Worm (Caenorhabditis elegans) whole organism, young adult: Measurements from ENCODE around the gene bre-2.
A peak's percentile ranks its signal among the peaks of the same experiment; 100 is the strongest.

ENCODE experiments used
- B0019.2 ChIP-seq: fragments of 200-800 bp; sonication (Bioruptor generic); conservative IDR thresholded peaks from 2 replicates; pipeline ENCODE4 v1.3.6; 2022; ENCODE audit warnings: missing genetic modification reagents, missing genetic modification characterization, missing compliant biosample characterization
- B0261.1 ChIP-seq: sonication (generic microtip); optimal IDR thresholded peaks from 2 replicates; lab custom pipeline; 2016; ENCODE audit warnings: mild to moderate bottlenecking, missing genetic modification characterization, moderate library complexity, missing compliant biosample characterization
- C17E4.6 ChIP-seq: fragments of 200-800 bp; sonication (Bioruptor generic); IDR thresholded peaks from 2 replicates; pipeline ENCODE4 v1.3.6; 2022; ENCODE audit warnings: missing genetic modification reagents, missing genetic modification characterization, missing compliant biosample characterization
- F37B4.10 ChIP-seq: fragments of 200-800 bp; sonication (Bioruptor generic); IDR thresholded peaks from 2 replicates; pipeline ENCODE4 v1.3.6; 2022; ENCODE audit warnings: missing genetic modification characterization, missing compliant biosample characterization
- F57A8.1 ChIP-seq: fragments of 200-800 bp; sonication (Bioruptor generic); optimal IDR thresholded peaks from 2 replicates; lab custom pipeline; 2018; ENCODE audit warnings: mild to moderate bottlenecking, missing genetic modification characterization, moderate library complexity, missing compliant biosample characterization
- F57C9.4 ChIP-seq: sonication (generic microtip); optimal IDR thresholded peaks from 2 replicates; lab custom pipeline; 2017; ENCODE audit warnings: mild to moderate bottlenecking, missing genetic modification characterization, missing compliant biosample characterization
- K12H6.12 ChIP-seq: fragments of 200-800 bp; sonication (Bioruptor generic); optimal IDR thresholded peaks from 2 replicates; lab custom pipeline; 2018; ENCODE audit warnings: mild to moderate bottlenecking, missing genetic modification characterization, missing compliant biosample characterization
- T07F8.4 ChIP-seq: sonication (generic microtip); optimal IDR thresholded peaks from 2 replicates; lab custom pipeline; 2016; ENCODE audit warnings: mild to moderate bottlenecking, missing genetic modification characterization, moderate library complexity, missing compliant biosample characterization
- T26A5.8 ChIP-seq: sonication (generic microtip); optimal IDR thresholded peaks from 2 replicates; lab custom pipeline; 2016; ENCODE audit warnings: missing genetic modification characterization, missing compliant biosample characterization
- ama-1 ChIP-seq, 3 experiments: fragments of 150-350 bp in 1 of 3; sonication (generic microtip) in 2 of 3; optimal IDR thresholded peaks; 2 replicates each; lab custom pipeline; 2014 to 2018; ENCODE audit warnings: missing biosample characterization in 2 of 3, missing genetic modification characterization in 2 of 3, missing genetic modification reagents in 2 of 3
- attf-5 ChIP-seq: fragments of 200-800 bp; sonication (Bioruptor generic); optimal IDR thresholded peaks from 2 replicates; lab custom pipeline; 2018; ENCODE audit warnings: mild to moderate bottlenecking, missing genetic modification characterization, missing compliant biosample characterization
- attf-6 ChIP-seq: fragments of 200-800 bp; sonication (Bioruptor generic); IDR thresholded peaks from 2 replicates; pipeline ENCODE4 v1.3.6; 2022; ENCODE audit warnings: missing genetic modification reagents, missing genetic modification characterization, missing compliant biosample characterization
- bed-1 ChIP-seq: fragments of 200-800 bp; sonication (Bioruptor generic); IDR thresholded peaks from 2 replicates; pipeline ENCODE4 v1.3.6; 2022; ENCODE audit warnings: missing genetic modification reagents, missing genetic modification characterization, missing compliant biosample characterization
- bed-2 ChIP-seq: fragments of 200-800 bp; sonication (Bioruptor generic); IDR thresholded peaks from 2 replicates; pipeline ENCODE4 v1.3.6; 2022; ENCODE audit warnings: missing genetic modification reagents, missing genetic modification characterization, missing compliant biosample characterization
- cebp-2 ChIP-seq: fragments of 200-800 bp; sonication (Bioruptor generic); IDR thresholded peaks from 2 replicates; pipeline ENCODE4 v1.3.6; 2022; ENCODE audit warnings: missing genetic modification characterization, missing compliant biosample characterization
- ceh-58 ChIP-seq: fragments of 200-800 bp; sonication (Bioruptor generic); IDR thresholded peaks from 2 replicates; pipeline ENCODE4 v1.3.6; 2022; ENCODE audit warnings: missing genetic modification characterization, missing compliant biosample characterization
- ceh-91 ChIP-seq: fragments of 200-800 bp; sonication (Bioruptor generic); IDR thresholded peaks from 2 replicates; pipeline ENCODE4 v1.3.6; 2022; ENCODE audit warnings: missing genetic modification reagents, missing genetic modification characterization, missing compliant biosample characterization
- chd-7 ChIP-seq: sonication (generic microtip); optimal IDR thresholded peaks from 2 replicates; lab custom pipeline; 2016; ENCODE audit warnings: mild to moderate bottlenecking, missing genetic modification characterization, moderate library complexity, missing compliant biosample characterization
- die-1 ChIP-seq: sonication (generic microtip); optimal IDR thresholded peaks from 2 replicates; lab custom pipeline; 2016; ENCODE audit warnings: missing genotype, mild to moderate bottlenecking, missing genetic modification characterization, missing compliant biosample characterization
- egl-44 ChIP-seq: fragments of 200-800 bp; sonication (Bioruptor generic); IDR thresholded peaks from 2 replicates; pipeline ENCODE4 v1.3.6; 2022; ENCODE audit warnings: missing genetic modification reagents, missing genetic modification characterization, missing compliant biosample characterization
- egrh-3 ChIP-seq: fragments of 200-800 bp; sonication (Bioruptor generic); IDR thresholded peaks from 2 replicates; pipeline ENCODE4 v1.3.6; 2022; ENCODE audit warnings: missing genetic modification reagents, missing genetic modification characterization, missing compliant biosample characterization
- hsf-1 ChIP-seq: fragments of 200-800 bp; sonication (Bioruptor generic); IDR thresholded peaks from 2 replicates; pipeline ENCODE4 v1.3.6; 2022; ENCODE audit warnings: missing genetic modification reagents, missing genetic modification characterization, missing compliant biosample characterization
- let-526 ChIP-seq: fragments of 200-800 bp; sonication (Bioruptor generic); IDR thresholded peaks from 2 replicates; pipeline ENCODE4 v1.3.6; 2022; ENCODE audit warnings: missing genetic modification reagents, missing genetic modification characterization, missing compliant biosample characterization
- lin-35 ChIP-seq, 3 experiments: fragments of 150-350 bp in 2 of 3; sonication (generic microtip) in 1 of 3; optimal IDR thresholded peaks; 2 replicates each; lab custom pipeline; 2014 to 2018; ENCODE audit warnings: missing biosample characterization in 3 of 3, missing genetic modification characterization in 3 of 3, missing genetic modification reagents in 3 of 3
- lin-40 ChIP-seq: sonication (generic microtip); optimal IDR thresholded peaks from 2 replicates; lab custom pipeline; 2016; ENCODE audit warnings: missing genetic modification characterization, mild to moderate bottlenecking, missing compliant biosample characterization, missing genotype, missing genetic modification reagents
- lsy-27 ChIP-seq: sonication (generic microtip); optimal IDR thresholded peaks from 2 replicates; lab custom pipeline; 2017; ENCODE audit warnings: missing genetic modification characterization, mild to moderate bottlenecking, missing compliant biosample characterization, antibody characterized with exemption, missing genotype, borderline replicate concordance; ENCODE audit not compliant: insufficient read depth
- madf-10 ChIP-seq: sonication (generic microtip); optimal IDR thresholded peaks from 2 replicates; lab custom pipeline; 2016; ENCODE audit warnings: mild to moderate bottlenecking, missing genetic modification characterization, missing compliant biosample characterization
- madf-3 ChIP-seq: fragments of 200-800 bp; sonication (Bioruptor generic); IDR thresholded peaks from 2 replicates; pipeline ENCODE4 v1.3.6; 2022; ENCODE audit warnings: missing genetic modification reagents, missing genetic modification characterization, missing compliant biosample characterization
- madf-8 ChIP-seq: fragments of 200-800 bp; sonication (Bioruptor generic); conservative IDR thresholded peaks from 2 replicates; pipeline ENCODE4 v1.3.6; 2022; ENCODE audit warnings: missing genetic modification reagents, missing genetic modification characterization, missing compliant biosample characterization
- nhr-120 ChIP-seq: fragments of 200-800 bp; sonication (Bioruptor generic); IDR thresholded peaks from 2 replicates; pipeline ENCODE4 v1.3.6; 2022; ENCODE audit warnings: missing genetic modification characterization, missing compliant biosample characterization
- rpc-1 ChIP-seq, 2 experiments: fragments of 150-350 bp in 1 of 2; sonication (generic microtip) in 1 of 2; optimal IDR thresholded peaks; 2 replicates each; lab custom pipeline; 2014 to 2018; ENCODE audit warnings: missing biosample characterization in 1 of 2, missing genetic modification characterization in 1 of 2, missing genetic modification reagents in 1 of 2, missing genotype in 1 of 2
- sdz-38 ChIP-seq: sonication (generic microtip); optimal IDR thresholded peaks from 2 replicates; lab custom pipeline; 2016; ENCODE audit warnings: missing genotype, missing genetic modification characterization, missing compliant biosample characterization
- sea-2 ChIP-seq: fragments of 200-800 bp; sonication (Bioruptor generic); IDR thresholded peaks from 2 replicates; pipeline ENCODE4 v1.3.6; 2022; ENCODE audit warnings: missing genetic modification characterization, missing compliant biosample characterization
- snpc-1.1 ChIP-seq: sonication (generic microtip); optimal IDR thresholded peaks from 2 replicates; lab custom pipeline; 2017; ENCODE audit warnings: missing genetic modification characterization, mild to moderate bottlenecking, missing compliant biosample characterization, antibody characterized with exemption, moderate library complexity, missing genotype, missing genetic modification reagents; ENCODE audit not compliant: insufficient read depth
- sptf-2 ChIP-seq: fragments of 200-800 bp; sonication (Bioruptor generic); optimal IDR thresholded peaks from 2 replicates; lab custom pipeline; 2018; ENCODE audit warnings: mild to moderate bottlenecking, missing genetic modification characterization, missing compliant biosample characterization
- unc-62 ChIP-seq: fragments of 150-350 bp; optimal IDR thresholded peaks from 2 replicates; lab custom pipeline; 2014; ENCODE audit warnings: missing biosample characterization, missing genetic modification reagents, missing genetic modification characterization
- xnd-1 ChIP-seq: sonication (generic microtip); optimal IDR thresholded peaks from 2 replicates; lab custom pipeline; 2016; ENCODE audit warnings: missing genotype, missing genetic modification reagents, missing genetic modification characterization, missing compliant biosample characterization
- zfh-2 ChIP-seq: fragments of 200-800 bp; sonication (Bioruptor generic); conservative IDR thresholded peaks from 2 replicates; pipeline ENCODE4 v1.3.6; 2022; ENCODE audit warnings: missing genetic modification reagents, missing genetic modification characterization, missing compliant biosample characterization
- ztf-18 ChIP-seq: sonication (generic microtip); optimal IDR thresholded peaks from 2 replicates; lab custom pipeline; 2016; ENCODE audit warnings: missing genotype, mild to moderate bottlenecking, missing genetic modification characterization, missing compliant biosample characterization
- ztf-26 ChIP-seq: sonication (generic microtip); optimal IDR thresholded peaks from 2 replicates; lab custom pipeline; 2017; ENCODE audit warnings: missing genetic modification characterization, missing compliant biosample characterization

Gene bre-2

ce11 chrIII:13092352-13092751 is 47.1 kb downstream of the bre-2 start:
- TF ChIP-seq unc-62 = no peak
- no peak for TF ChIP-seq lin-40 (tag; lab: Kevin White, UChicago)
- no peak for TF ChIP-seq nhr-120 (GFP tag; lab: Robert Waterston, UW)
- no peak for TF ChIP-seq lsy-27 (tag; lab: Kevin White, UChicago)
- no peak for TF ChIP-seq B0261.1 (tag; lab: Kevin White, UChicago)
- TF ChIP-seq ceh-91 (GFP tag; lab: Robert Waterston, UW) = no peak
- no peak for TF ChIP-seq bed-1 (GFP tag; lab: Robert Waterston, UW)
- TF ChIP-seq T07F8.4 (tag; lab: Kevin White, UChicago) = no peak
- no peak for TF ChIP-seq sptf-2
- no peak for TF ChIP-seq die-1 (tag; lab: Kevin White, UChicago)
- 0 out of 2 replicates have a peak, but pooled peaks have one; percentile 61 for TF ChIP-seq madf-3
- no peak for TF ChIP-seq hsf-1
- TF ChIP-seq egrh-3 (GFP tag; lab: Robert Waterston, UW) = peak; percentile 59; the same call in 1 of the 2 replicates
- no peak for TF ChIP-seq lin-35 (GFP tag; optimal IDR thresholded peaks at IDR 0.05; lab: Kevin White, UChicago)
- no peak for TF ChIP-seq bed-2 (GFP tag; lab: Robert Waterston, UW)
- no peak for TF ChIP-seq cebp-2 (GFP tag; lab: Robert Waterston, UW)
- TF ChIP-seq ceh-58 = no peak
- no peak for TF ChIP-seq attf-6 (GFP tag; lab: Robert Waterston, UW)
- no peak for TF ChIP-seq rpc-1 (optimal IDR thresholded peaks at IDR 0.05; lab: Kevin White, UChicago)
- TF ChIP-seq rpc-1 (tag; optimal IDR thresholded peaks at IDR 0.05; lab: Kevin White, UChicago) = no peak
- TF ChIP-seq madf-10 (tag; lab: Kevin White, UChicago) = no peak
- no peak for TF ChIP-seq B0019.2 (GFP tag; lab: Robert Waterston, UW)
- no peak for TF ChIP-seq sea-2 (GFP tag; lab: Robert Waterston, UW)
- no peak for TF ChIP-seq K12H6.12 (tag; lab: Kevin White, UChicago)
- TF ChIP-seq let-526 (GFP tag; lab: Robert Waterston, UW) = no peak
- TF ChIP-seq zfh-2 (GFP tag; lab: Robert Waterston, UW) = 0 out of 2 replicates have a peak, but pooled peaks have one; percentile 43
- TF ChIP-seq C17E4.6 (GFP tag; lab: Robert Waterston, UW) = no peak
- no peak for TF ChIP-seq xnd-1 (tag; lab: Kevin White, UChicago)
- no peak for TF ChIP-seq sdz-38 (tag; lab: Kevin White, UChicago)
- TF ChIP-seq attf-5 = no peak
- 0 out of 2 replicates have a peak, but pooled peaks have one; percentile 9 for TF ChIP-seq egl-44 (GFP tag; lab: Robert Waterston, UW)
- no peak for TF ChIP-seq chd-7 (tag; lab: Kevin White, UChicago)
- TF ChIP-seq F37B4.10 (GFP tag; lab: Robert Waterston, UW) = no peak
- TF ChIP-seq ama-1 (optimal IDR thresholded peaks at IDR 0.05; lab: Kevin White, UChicago) = no peak
- TF ChIP-seq ama-1 (GFP tag; optimal IDR thresholded peaks at IDR 0.05; lab: Kevin White, UChicago) = no peak
- TF ChIP-seq snpc-1.1 (tag; lab: Kevin White, UChicago) = no peak
- TF ChIP-seq ztf-26 (tag; lab: Kevin White, UChicago) = no peak
- no peak for TF ChIP-seq F57A8.1 (GFP tag; lab: Kevin White, UChicago)

- TF ChIP-seq ztf-18 (tag; lab: Kevin White, UChicago) (no peak), madf-8 (GFP tag; lab: Robert Waterston, UW) (0 out of 2 replicates have a peak, but pooled peaks have one; percentile 11), T26A5.8 (tag; lab: Kevin White, UChicago) (no peak), egrh-3 (GFP tag; lab: Robert Waterston, UW) (peak; percentile 74; the same call in 1 of the 2 replicates), F57C9.4 (no peak)
These were observed 48.3 kb downstream of the bre-2 start, which contains the start of gene Y39E4B.13 for ce11 chrIII:13091072-13091538. Y39E4B.13 (plus strand) TSS chrIII:13091122.
